Worm (Caenorhabditis elegans) whole organism, mixed stage, embryonic: Measurements from ENCODE around the gene F49F1.7.
A peak's percentile ranks its signal among the peaks of the same experiment; 100 is the strongest.

ENCODE experiments used
- M03D4.4 ChIP-seq: sonication (generic microtip); optimal IDR thresholded peaks from 2 replicates; lab custom pipeline; 2017; ENCODE audit warnings: mild to moderate bottlenecking, missing genetic modification characterization, missing compliant biosample characterization
- bed-3 ChIP-seq: fragments of 200-800 bp; sonication (Bioruptor generic); optimal IDR thresholded peaks from 3 replicates; lab custom pipeline; 2018; ENCODE audit warnings: mild to moderate bottlenecking, missing genetic modification characterization, moderate library complexity, missing compliant biosample characterization
- blmp-1 ChIP-seq: fragments of 150-350 bp; optimal IDR thresholded peaks from 2 replicates; lab custom pipeline; 2014; ENCODE audit warnings: missing biosample characterization, missing genetic modification characterization
- ceh-39 ChIP-seq: fragments of 150-350 bp; optimal IDR thresholded peaks from 2 replicates; lab custom pipeline; 2014; ENCODE audit warnings: missing biosample characterization, missing genetic modification characterization
- ceh-43 ChIP-seq: fragments of 200-800 bp; sonication (Bioruptor generic); optimal IDR thresholded peaks from 2 replicates; lab custom pipeline; 2018; ENCODE audit warnings: mild to moderate bottlenecking, missing genetic modification characterization, moderate library complexity, missing compliant biosample characterization
- ceh-83 ChIP-seq: fragments of 200-800 bp; sonication (Bioruptor generic); optimal IDR thresholded peaks from 2 replicates; lab custom pipeline; 2018; ENCODE audit warnings: mild to moderate bottlenecking, missing genetic modification characterization, missing compliant biosample characterization
- ces-1 ChIP-seq: fragments of 150-350 bp; optimal IDR thresholded peaks from 2 replicates; lab custom pipeline; 2014; ENCODE audit warnings: missing biosample characterization, missing genetic modification reagents, missing genetic modification characterization
- cnd-1 ChIP-seq: fragments of 200-800 bp; sonication (Bioruptor generic); optimal IDR thresholded peaks from 2 replicates; lab custom pipeline; 2018; ENCODE audit warnings: mild to moderate bottlenecking, missing genetic modification characterization, missing compliant biosample characterization
- drap-1 ChIP-seq: fragments of 200-800 bp; sonication (Bioruptor generic); optimal IDR thresholded peaks from 3 replicates; lab custom pipeline; 2018; ENCODE audit warnings: mild to moderate bottlenecking, missing genetic modification characterization, missing compliant biosample characterization
- elt-1 ChIP-seq: sonication (generic microtip); optimal IDR thresholded peaks from 2 replicates; lab custom pipeline; 2017; ENCODE audit warnings: missing genetic modification characterization, mild to moderate bottlenecking, missing compliant biosample characterization, antibody characterized with exemption, moderate library complexity, borderline replicate concordance; ENCODE audit not compliant: insufficient read depth
- elt-3 ChIP-seq: fragments of 150-350 bp; optimal IDR thresholded peaks from 2 replicates; lab custom pipeline; 2014; ENCODE audit warnings: missing biosample characterization, missing genetic modification characterization
- flh-1 ChIP-seq: fragments of 200-800 bp; sonication (Bioruptor generic); optimal IDR thresholded peaks from 2 replicates; lab custom pipeline; 2018; ENCODE audit warnings: mild to moderate bottlenecking, missing genetic modification characterization, moderate library complexity, missing compliant biosample characterization
- ham-2 ChIP-seq: fragments of 200-800 bp; sonication (Bioruptor generic); optimal IDR thresholded peaks from 2 replicates; lab custom pipeline; 2018; ENCODE audit warnings: mild to moderate bottlenecking, missing genetic modification characterization, missing compliant biosample characterization
- hlh-1 ChIP-seq: fragments of 150-350 bp; optimal IDR thresholded peaks from 2 replicates; lab custom pipeline; 2014; ENCODE audit warnings: missing biosample characterization, missing genetic modification reagents, missing genetic modification characterization
- lin-13 ChIP-seq: fragments of 150-350 bp; optimal IDR thresholded peaks from 2 replicates; lab custom pipeline; 2014; ENCODE audit warnings: missing biosample characterization, missing genetic modification characterization
- lsy-2 ChIP-seq: fragments of 150-350 bp; optimal IDR thresholded peaks from 2 replicates; lab custom pipeline; 2014; ENCODE audit warnings: missing biosample characterization, missing genetic modification characterization
- mab-5 ChIP-seq: fragments of 150-350 bp; optimal IDR thresholded peaks from 2 replicates; lab custom pipeline; 2014; ENCODE audit warnings: missing biosample characterization, missing genetic modification characterization
- mep-1 ChIP-seq: fragments of 150-350 bp; optimal IDR thresholded peaks from 2 replicates; lab custom pipeline; 2017; ENCODE audit warnings: missing biosample characterization, missing genetic modification reagents, missing genetic modification characterization, inconsistent platforms
- mls-2 ChIP-seq: sonication (generic microtip); optimal IDR thresholded peaks from 2 replicates; lab custom pipeline; 2016; ENCODE audit warnings: mild to moderate bottlenecking, missing genetic modification characterization, moderate library complexity, missing compliant biosample characterization
- nhr-12 ChIP-seq: fragments of 150-350 bp; optimal IDR thresholded peaks from 2 replicates; lab custom pipeline; 2014; ENCODE audit warnings: missing biosample characterization, missing genetic modification characterization
- nhr-2 ChIP-seq: fragments of 150-350 bp; optimal IDR thresholded peaks from 2 replicates; lab custom pipeline; 2014; ENCODE audit warnings: missing biosample characterization, missing genetic modification characterization
- nhr-237 ChIP-seq: fragments of 150-350 bp; optimal IDR thresholded peaks from 2 replicates; lab custom pipeline; 2014; ENCODE audit warnings: missing biosample characterization, missing genetic modification characterization
- nhr-28 ChIP-seq: fragments of 150-350 bp; optimal IDR thresholded peaks from 2 replicates; lab custom pipeline; 2014; ENCODE audit warnings: missing biosample characterization, missing genetic modification characterization
- nhr-76 ChIP-seq: sonication (generic microtip); optimal IDR thresholded peaks from 2 replicates; lab custom pipeline; 2017; ENCODE audit warnings: missing biosample characterization, missing genetic modification characterization
- pha-4 ChIP-seq: fragments of 150-350 bp; optimal IDR thresholded peaks from 2 replicates; lab custom pipeline; 2018; ENCODE audit warnings: missing biosample characterization, missing genetic modification reagents, missing genetic modification characterization
- sem-2 ChIP-seq: fragments of 200-800 bp; sonication (Bioruptor generic); optimal IDR thresholded peaks from 2 replicates; lab custom pipeline; 2018; ENCODE audit warnings: mild to moderate bottlenecking, missing genetic modification characterization, missing compliant biosample characterization
- snpc-4 ChIP-seq: fragments of 150-350 bp; optimal IDR thresholded peaks from 2 replicates; lab custom pipeline; 2014; ENCODE audit warnings: missing biosample characterization, missing genetic modification characterization
- tbx-8 ChIP-seq: fragments of 200-800 bp; sonication (Bioruptor generic); optimal IDR thresholded peaks from 2 replicates; lab custom pipeline; 2018; ENCODE audit warnings: mild to moderate bottlenecking, missing genetic modification characterization, moderate library complexity, missing compliant biosample characterization
- unc-120 ChIP-seq: sonication (generic microtip); optimal IDR thresholded peaks from 2 replicates; lab custom pipeline; 2017; ENCODE audit warnings: missing genetic modification characterization, missing compliant biosample characterization; ENCODE audit not compliant: poor library complexity, severe bottlenecking
- unc-39 ChIP-seq: fragments of 150-350 bp; optimal IDR thresholded peaks from 2 replicates; lab custom pipeline; 2014; ENCODE audit warnings: missing biosample characterization, missing genetic modification characterization
- unc-62 ChIP-seq: fragments of 150-350 bp; optimal IDR thresholded peaks from 2 replicates; lab custom pipeline; 2014; ENCODE audit warnings: missing biosample characterization, missing genetic modification reagents, missing genetic modification characterization
- zip-8 ChIP-seq: fragments of 150-350 bp; optimal IDR thresholded peaks from 2 replicates; lab custom pipeline; 2014; ENCODE audit warnings: missing biosample characterization, missing genetic modification characterization
- ztf-11 ChIP-seq: fragments of 150-350 bp; optimal IDR thresholded peaks from 2 replicates; lab custom pipeline; 2014; ENCODE audit warnings: missing biosample characterization, missing genetic modification characterization

F49F1.7 gene

DNA sequence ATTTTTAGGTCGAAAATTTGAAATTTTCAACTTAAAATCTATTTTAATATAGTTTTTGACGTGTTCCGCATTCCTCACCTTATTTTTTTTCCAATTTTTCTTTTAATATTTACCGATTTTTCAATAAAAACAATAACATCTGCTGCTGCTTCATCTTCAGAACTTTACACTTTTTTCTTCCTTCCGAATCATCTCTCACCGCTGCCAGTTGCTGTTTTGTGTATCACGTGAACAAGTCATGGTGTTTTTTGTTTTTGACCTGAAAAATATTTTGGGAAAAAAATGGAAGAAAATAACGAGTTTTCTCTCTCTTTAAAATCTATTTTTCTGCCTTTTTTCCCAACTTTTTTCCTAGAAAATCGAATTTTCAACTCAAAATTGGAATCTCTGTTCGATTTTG, 25.8 kb downstream of the F49F1.7 start:
- TF ChIP-seq M03D4.4: no peak
- TF ChIP-seq hlh-1 (tag; lab: Kevin White, UChicago): peak; percentile 13

DNA sequence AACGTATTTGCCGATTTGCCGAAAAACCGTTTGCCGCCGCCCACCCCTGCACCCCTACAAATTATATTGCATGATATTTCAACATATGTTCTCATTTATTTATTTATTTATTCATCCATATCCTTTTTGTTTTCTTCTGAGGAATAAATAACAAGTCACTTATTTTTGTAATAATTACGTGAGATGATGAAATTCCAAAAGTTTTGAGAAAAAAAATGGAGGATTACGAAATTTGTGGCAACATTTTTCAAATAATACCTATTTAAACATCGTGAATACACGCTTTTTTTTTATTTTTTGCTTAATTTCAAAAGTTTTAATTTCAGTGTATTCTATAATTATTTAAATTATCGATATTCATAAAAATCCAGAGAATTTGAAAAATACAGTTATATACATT, 28.6 kb downstream of the F49F1.7 start:
- TF ChIP-seq elt-1 (tag; lab: Kevin White, UChicago) (no peak), ceh-83 (no peak), nhr-28 (no peak), lsy-2 (no peak), cnd-1 (no peak), ceh-43 (GFP tag; lab: Kevin White, UChicago) (no peak), lin-13 (tag; lab: Kevin White, UChicago) (no peak), nhr-2 (tag; lab: Kevin White, UChicago) (no peak), mab-5 (tag; lab: Kevin White, UChicago) (no peak), hlh-1 (tag; lab: Kevin White, UChicago) (no peak)
- TF ChIP-seq, all 35 proteins: peak for 0

DNA sequence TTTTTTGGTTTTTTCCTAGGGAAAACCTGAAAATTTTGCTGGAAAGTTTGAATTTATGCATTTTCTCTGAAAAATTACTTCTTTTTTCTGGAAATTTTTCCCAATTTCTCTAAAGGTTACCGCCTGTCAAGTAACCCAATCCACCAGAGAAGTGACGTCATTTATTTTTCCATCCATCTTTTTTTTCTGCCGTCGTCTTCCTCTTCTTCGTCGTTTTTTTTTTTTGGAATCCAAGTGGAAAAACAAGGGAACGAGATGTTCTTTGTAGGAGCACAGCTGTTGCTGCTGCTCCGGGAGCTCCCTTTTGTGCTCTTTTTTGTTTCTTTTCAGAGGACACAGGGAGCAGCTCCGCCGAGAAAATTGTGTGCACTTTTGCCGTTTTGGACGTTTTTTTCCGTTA, 31.2 kb downstream of the F49F1.7 start:
- TF ChIP-seq blmp-1 (tag; lab: Kevin White, UChicago): no peak
- no peak for TF ChIP-seq unc-39 (tag; lab: Kevin White, UChicago)
- TF ChIP-seq mep-1 (tag; lab: Kevin White, UChicago): no peak
- no peak for TF ChIP-seq ceh-43 (GFP tag; lab: Kevin White, UChicago)
- TF ChIP-seq lsy-2: no peak
- no peak for TF ChIP-seq ztf-11
- TF ChIP-seq drap-1: no peak
- TF ChIP-seq tbx-8 (GFP tag; lab: Kevin White, UChicago): no peak
- TF ChIP-seq unc-62 (GFP tag; lab: Kevin White, UChicago): no peak

DNA sequence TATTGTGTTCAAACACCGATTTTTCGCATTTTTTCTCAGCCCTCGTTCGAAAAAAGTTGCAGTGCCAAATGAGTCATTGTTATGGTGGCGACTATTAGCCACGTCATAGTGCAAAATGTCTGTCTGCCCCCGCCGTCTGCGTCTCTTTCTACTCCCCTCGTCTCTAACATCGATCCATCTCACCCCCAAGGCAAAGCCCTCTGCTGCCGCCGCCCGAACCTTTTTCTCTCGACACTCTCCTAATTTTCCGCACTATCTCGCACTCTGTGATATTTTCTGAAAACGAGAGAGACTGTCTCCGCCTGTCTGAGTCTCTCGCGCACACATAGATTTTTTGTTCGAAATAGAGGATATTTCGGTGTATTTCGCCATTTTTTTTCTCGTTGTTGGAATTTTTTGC, 32.5 kb downstream of the F49F1.7 start:
- TF ChIP-seq unc-120 (tag; lab: Kevin White, UChicago) (peak; percentile 36), elt-3 (tag; lab: Kevin White, UChicago) (no peak), cnd-1 (no peak), nhr-237 (tag; lab: Kevin White, UChicago) (peak; percentile 17), ham-2 (GFP tag; lab: Kevin White, UChicago) (peak; percentile 17), ces-1 (GFP tag; lab: Kevin White, UChicago) (peak; percentile 56), unc-62 (GFP tag; lab: Kevin White, UChicago) (peak; percentile 19)

DNA sequence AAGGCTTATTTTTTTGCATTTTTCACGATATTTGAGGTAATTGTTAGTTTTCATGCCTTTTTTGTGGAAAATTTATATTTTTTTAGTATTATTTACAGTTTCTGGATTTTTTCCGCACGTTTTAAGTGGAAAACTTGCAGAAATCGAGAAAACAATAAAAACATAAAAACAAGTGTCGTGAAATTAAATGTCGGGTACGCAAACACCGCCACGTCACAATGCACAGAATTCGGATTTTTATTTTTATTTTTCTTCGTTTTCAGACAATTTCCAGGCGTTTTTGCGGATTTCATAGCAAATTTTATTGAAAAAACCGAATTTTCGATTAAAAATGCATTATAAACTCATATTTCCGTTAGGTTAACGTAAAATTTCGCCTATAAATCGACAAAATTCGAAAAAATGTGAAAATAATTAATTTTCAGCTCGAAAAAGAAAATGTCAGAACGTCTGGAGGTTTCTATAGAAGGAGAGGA, 39.7 kb downstream of the F49F1.7 start, which contains the start of gene C35B1.2:
TSS of gene C35B1.2 (plus strand) at position 426 of the 476 bp plus-strand sequence.
- no peak for TF ChIP-seq mls-2 (tag; lab: Kevin White, UChicago)
- no peak for TF ChIP-seq ceh-43 (GFP tag; lab: Kevin White, UChicago)
- TF ChIP-seq lsy-2: peak; percentile 9
- no peak for TF ChIP-seq drap-1
- no peak for TF ChIP-seq mep-1 (tag; lab: Kevin White, UChicago)
- no peak for TF ChIP-seq elt-1 (tag; lab: Kevin White, UChicago)
- no peak for TF ChIP-seq unc-62 (GFP tag; lab: Kevin White, UChicago)
- no peak for TF ChIP-seq ceh-39 (tag; lab: Kevin White, UChicago)
- no peak for TF ChIP-seq nhr-76 (tag; lab: Kevin White, UChicago)
- peak; percentile 13 for TF ChIP-seq ces-1 (GFP tag; lab: Kevin White, UChicago)
- no peak for TF ChIP-seq lin-13 (tag; lab: Kevin White, UChicago)
- TF ChIP-seq flh-1: no peak
- no peak for TF ChIP-seq nhr-12
- no peak for TF ChIP-seq bed-3 (GFP tag; lab: Kevin White, UChicago)
- no peak for TF ChIP-seq pha-4 (tag; lab: Kevin White, UChicago)

DNA sequence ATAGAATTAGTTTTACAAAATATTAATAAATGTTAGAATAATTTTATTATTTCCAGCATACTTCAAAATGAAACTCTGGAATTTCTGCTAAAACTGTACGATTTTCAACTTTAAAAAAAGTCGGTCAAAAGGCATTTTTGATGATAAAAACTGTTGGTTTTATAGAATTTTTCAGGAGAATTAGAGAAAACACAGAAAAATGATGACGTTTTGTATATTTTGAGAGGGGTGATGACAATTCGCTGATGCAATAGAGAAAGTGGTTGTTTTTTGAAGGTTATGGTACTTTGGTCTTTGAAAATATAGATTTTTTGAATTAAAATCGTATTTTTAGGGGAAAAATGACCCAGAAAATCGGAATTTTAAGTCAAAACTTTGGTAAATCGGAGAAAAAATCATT, 40.5 kb downstream of the F49F1.7 start:
- no peak for TF ChIP-seq sem-2 (GFP tag; lab: Kevin White, UChicago)
- TF ChIP-seq snpc-4 (tag; lab: Kevin White, UChicago): no peak
- no peak for TF ChIP-seq unc-120 (tag; lab: Kevin White, UChicago)
- TF ChIP-seq mls-2 (tag; lab: Kevin White, UChicago): no peak
- no peak for TF ChIP-seq tbx-8 (GFP tag; lab: Kevin White, UChicago)
- no peak for TF ChIP-seq unc-39 (tag; lab: Kevin White, UChicago)
- TF ChIP-seq elt-3 (tag; lab: Kevin White, UChicago): no peak
- no peak for TF ChIP-seq lsy-2
- TF ChIP-seq ces-1 (GFP tag; lab: Kevin White, UChicago): no peak
- no peak for TF ChIP-seq lin-13 (tag; lab: Kevin White, UChicago)
- TF ChIP-seq ceh-43 (GFP tag; lab: Kevin White, UChicago): no peak
- TF ChIP-seq zip-8 (tag; lab: Kevin White, UChicago): no peak
